Fruit fly (Drosophila melanogaster): ENCODE results near the gene Mdr65.

The Mdr65 gene

dm6 chr3L:6254427-6255105, 9.0 kb upstream of the Mdr65 start:
- no peak for TF ChIP-seq noc (tag; optimal IDR thresholded peaks at IDR 0.05)

- TF ChIP-seq noc (tag; optimal IDR thresholded peaks at IDR 0.05): no peak
Measured at dm6 chr3L:6253730-6254129, 8.2 kb upstream of the Mdr65 start.

dm6 chr3L:6249178-6250078, 3.9 kb upstream of the Mdr65 start:
- TF ChIP-seq noc (tag; optimal IDR thresholded peaks at IDR 0.05): no peak

dm6 chr3L:6239968-6240367, 5.6 kb downstream of the Mdr65 start, which contains the start of gene CG10226:
TSS of gene CG10226 (minus strand) at chr3L:6240068.
- no peak for TF ChIP-seq noc (tag; optimal IDR thresholded peaks at IDR 0.05)

- TF ChIP-seq noc (tag; optimal IDR thresholded peaks at IDR 0.05): no peak
Measured at dm6 chr3L:6234035-6234434, 11.5 kb downstream of the Mdr65 start, which contains the start of gene CG42714. TSS of gene CG42714 (minus strand) at chr3L:6234056.

dm6 chr3L:6233281-6233680, 12.3 kb downstream of the Mdr65 start, which contains the start of gene BG642312:
TSS of gene BG642312 (minus strand) at chr3L:6233381.
- TF ChIP-seq noc (tag; optimal IDR thresholded peaks at IDR 0.05): no peak

dm6 chr3L:6232261-6232660, 13.3 kb downstream of the Mdr65 start, which contains the start of gene CG13299:
TSS of gene CG13299 (minus strand) at chr3L:6232361.
- TF ChIP-seq noc (tag; optimal IDR thresholded peaks at IDR 0.05): no peak

- TF ChIP-seq noc (tag; optimal IDR thresholded peaks at IDR 0.05): no peak
Measured at dm6 chr3L:6220187-6220586, 25.4 kb downstream of the Mdr65 start, which contains the start of gene CG33946. TSS of gene CG33946 (plus strand) at chr3L:6220578.

dm6 chr3L:6218517-6219155, 26.9 kb downstream of the Mdr65 start:
- no peak for TF ChIP-seq noc (tag; optimal IDR thresholded peaks at IDR 0.05)

dm6 chr3L:6217806-6218205, 27.7 kb downstream of the Mdr65 start, which contains the start of gene LanA:
TSS of gene LanA (minus strand) at chr3L:6218022.
- TF ChIP-seq noc (tag; optimal IDR thresholded peaks at IDR 0.05): no peak

- TF ChIP-seq noc (tag; optimal IDR thresholded peaks at IDR 0.05): no peak
Measured at dm6 chr3L:6217212-6217611, 28.3 kb downstream of the Mdr65 start.

dm6 chr3L:6216787-6217078, 28.8 kb downstream of the Mdr65 start:
- TF ChIP-seq noc (tag; optimal IDR thresholded peaks at IDR 0.05): no peak

dm6 chr3L:6215976-6216786, 29.4 kb downstream of the Mdr65 start:
- no peak for TF ChIP-seq noc (tag; optimal IDR thresholded peaks at IDR 0.05)

- no peak for TF ChIP-seq noc (tag; optimal IDR thresholded peaks at IDR 0.05)
Measured at dm6 chr3L:6200173-6200572, 45.4 kb downstream of the Mdr65 start, which contains the start of gene CG8219. TSS of gene CG8219 (plus strand) at chr3L:6200473.

dm6 chr3L:6193556-6194114, 51.9 kb downstream of the Mdr65 start:
- no peak for TF ChIP-seq noc (tag; optimal IDR thresholded peaks at IDR 0.05)
